Worm (Caenorhabditis elegans): Measurements from ENCODE around the gene sdz-1.

- TF ChIP-seq efl-1 (optimal IDR thresholded peaks at IDR 0.05) (no peak), efl-1 (GFP tag; optimal IDR thresholded peaks at IDR 0.05 in 1 of 2) (no peak), ztf-11 (tag; optimal IDR thresholded peaks at IDR 0.05) (no peak), nhr-76 (tag; optimal IDR thresholded peaks at IDR 0.05) (no peak), elt-3 (tag; optimal IDR thresholded peaks at IDR 0.05) (no peak), mep-1 (tag; optimal IDR thresholded peaks at IDR 0.05) (no peak)
Measured at ce11 chrIII:8718592-8718991, 18.5 kb upstream of the sdz-1 start.
